Worm (Caenorhabditis elegans): ENCODE data around the gene pes-23.
"Not testable (repeated sequence)": the region's sequence is repeated elsewhere in the genome, so short reads cannot be mapped to it uniquely, and the experiment has no call there.

DNA sequence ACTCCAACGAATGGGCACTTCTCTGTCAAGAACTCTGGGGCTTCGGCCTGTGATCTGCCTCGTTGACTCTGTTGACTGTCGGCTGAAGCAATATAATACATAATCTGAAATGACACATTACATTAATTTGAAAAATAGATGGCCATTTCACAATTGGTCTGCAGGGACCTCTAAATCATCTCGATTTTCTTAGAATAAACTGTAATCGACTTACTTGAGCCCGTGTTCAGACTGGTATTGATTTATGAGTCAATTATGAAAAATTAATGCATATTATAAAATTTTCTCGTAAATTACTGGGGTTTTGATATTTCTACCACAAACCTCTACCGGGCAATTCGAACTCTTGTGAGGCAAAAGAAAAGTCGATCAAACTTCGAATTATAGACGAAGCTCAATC lies 32.5 kb upstream of the pes-23 start, which contains the start of gene C53B7.6:
- not testable (repeated sequence) for TF ChIP-seq ama-1 (optimal IDR thresholded peaks at IDR 0.05); fkh-6 (tag; optimal IDR thresholded peaks at IDR 0.05); ceh-9 (tag; optimal IDR thresholded peaks at IDR 0.05); ceh-31 (tag; optimal IDR thresholded peaks at IDR 0.05); ceh-19 (GFP tag; optimal IDR thresholded peaks at IDR 0.05); nhr-11 (tag; optimal IDR thresholded peaks at IDR 0.05); pha-2 (tag; optimal IDR thresholded peaks at IDR 0.05); pag-3 (tag; optimal IDR thresholded peaks at IDR 0.05; ENCODE audit: borderline replicate concordance); gmeb-2 (tag; optimal IDR thresholded peaks at IDR 0.05); pha-4 (tag; optimal IDR thresholded peaks at IDR 0.05); pqm-1 (tag; optimal IDR thresholded peaks at IDR 0.05); ets-4 (tag; optimal IDR thresholded peaks at IDR 0.05); lin-11 (tag; optimal IDR thresholded peaks at IDR 0.05); pax-1 (tag; optimal IDR thresholded peaks at IDR 0.05)

All from whole organism, late embryonic.